Fruit fly (Drosophila melanogaster): ENCODE data around the gene CG18231.

The CG18231 gene

dm6 chr3L:18637348-18637747, 30.1 kb downstream of the CG18231 start:
- no peak for TF ChIP-seq Eip93F (GFP tag; optimal IDR thresholded peaks at IDR 0.05)
- TF ChIP-seq Met (GFP tag; optimal IDR thresholded peaks at IDR 0.05): no peak
- no peak for TF ChIP-seq Hr39 (GFP tag; optimal IDR thresholded peaks at IDR 0.05)
- no peak for TF ChIP-seq CG6808 (GFP tag; optimal IDR thresholded peaks at IDR 0.05)
- TF ChIP-seq Sox102F (GFP tag; optimal IDR thresholded peaks at IDR 0.05): no peak

dm6 chr3L:18638043-18638442, 30.8 kb downstream of the CG18231 start:
- TF ChIP-seq fd59A (GFP tag; optimal IDR thresholded peaks at IDR 0.05) (no peak), vri (GFP tag; optimal IDR thresholded peaks at IDR 0.05) (peak; percentile 56)

- no peak for TF ChIP-seq spab (GFP tag; optimal IDR thresholded peaks at IDR 0.05)
- TF ChIP-seq esn (GFP tag; optimal IDR thresholded peaks at IDR 0.05): peak; percentile 13
- no peak for TF ChIP-seq Blimp-1 (GFP tag; optimal IDR thresholded peaks at IDR 0.05)
- TF ChIP-seq Ets96B (tag; optimal IDR thresholded peaks at IDR 0.05): no peak
- peak in 1 of 2 experiments; percentile 11 for TF ChIP-seq salr (GFP tag; optimal IDR thresholded peaks at IDR 0.05)
- TF ChIP-seq svp (GFP tag): peak; percentile 19
- TF ChIP-seq Hr4 (GFP tag; optimal IDR thresholded peaks at IDR 0.05): peak; percentile 42
- TF ChIP-seq OdsH (GFP tag; optimal IDR thresholded peaks at IDR 0.05): no peak
- TF ChIP-seq achi (GFP tag; optimal IDR thresholded peaks at IDR 0.05): peak; percentile 30
- no peak for TF ChIP-seq Ets21C (GFP tag; optimal IDR thresholded peaks at IDR 0.05)
- TF ChIP-seq CG4318 (GFP tag; optimal IDR thresholded peaks at IDR 0.05): no peak
- no peak for TF ChIP-seq Eip93F (GFP tag; optimal IDR thresholded peaks at IDR 0.05)
- peak; percentile 4 for TF ChIP-seq CG34406 (GFP tag; optimal IDR thresholded peaks at IDR 0.05)
- TF ChIP-seq Met (GFP tag; optimal IDR thresholded peaks at IDR 0.05): peak; percentile 17
- no peak for TF ChIP-seq CG6808 (GFP tag; optimal IDR thresholded peaks at IDR 0.05)
- TF ChIP-seq Gug (GFP tag; IDR thresholded peaks at IDR 0.05): no peak
- no peak for TF ChIP-seq CG7368 (GFP tag; optimal IDR thresholded peaks at IDR 0.05)
- no peak for TF ChIP-seq lz (GFP tag; optimal IDR thresholded peaks at IDR 0.05)
- no peak for TF ChIP-seq dsx (GFP tag; optimal IDR thresholded peaks at IDR 0.05; ENCODE audit: poor library complexity, severe bottlenecking)
- peak; percentile 77 for TF ChIP-seq Eip78C (GFP tag)
- TF ChIP-seq vri (GFP tag; optimal IDR thresholded peaks at IDR 0.05): no peak
- TF ChIP-seq CG6854 (GFP tag; optimal IDR thresholded peaks at IDR 0.05): no peak
- no peak for TF ChIP-seq fkh (GFP tag; optimal IDR thresholded peaks at IDR 0.05)
- peak; percentile 27; the same call in 1 of the 2 replicates for TF ChIP-seq CG15336 (GFP tag; IDR thresholded peaks at IDR 0.05)
- peak; percentile 2 for TF ChIP-seq CG10631 (GFP tag; optimal IDR thresholded peaks at IDR 0.05)
- no peak for TF ChIP-seq CG6163 (GFP tag; IDR thresholded peaks at IDR 0.05)
- TF ChIP-seq CG6276 (GFP tag; optimal IDR thresholded peaks at IDR 0.05): peak; percentile 10
- peak; percentile 60 for TF ChIP-seq CG32006 (GFP tag; optimal IDR thresholded peaks at IDR 0.05)
These were observed 31.2 kb downstream of the CG18231 start for dm6 chr3L:18638487-18638886.

- TF ChIP-seq Gug (GFP tag; IDR thresholded peaks at IDR 0.05) (peak; percentile 98), lz (GFP tag; optimal IDR thresholded peaks at IDR 0.05) (peak; percentile 84), CG8119 (GFP tag; IDR thresholded peaks at IDR 0.05) (peak; percentile 97), Ets21C (GFP tag; optimal IDR thresholded peaks at IDR 0.05) (peak; percentile 83), CG3919 (GFP tag; optimal IDR thresholded peaks at IDR 0.05) (peak; percentile 98), ss (GFP tag; optimal IDR thresholded peaks at IDR 0.05) (peak; percentile 45 to 70), CG15336 (GFP tag; IDR thresholded peaks at IDR 0.05) (peak; percentile 98), Hr38 (GFP tag; optimal IDR thresholded peaks at IDR 0.05) (peak; percentile 91), fkh (GFP tag; optimal IDR thresholded peaks at IDR 0.05) (peak; percentile 54), pdm3 (GFP tag; optimal IDR thresholded peaks at IDR 0.05) (peak; percentile 94), eg (GFP tag; IDR thresholded peaks at IDR 0.05) (peak; percentile 99), CG6808 (GFP tag; optimal IDR thresholded peaks at IDR 0.05) (peak; percentile 68), CG9139 (GFP tag; optimal IDR thresholded peaks at IDR 0.05) (peak; percentile 56), Smox (GFP tag; optimal IDR thresholded peaks at IDR 0.05) (peak; percentile 91), svp (GFP tag) (peak; percentile 92), vri (GFP tag; optimal IDR thresholded peaks at IDR 0.05) (peak; percentile 81), Ets96B (tag; optimal IDR thresholded peaks at IDR 0.05) (peak; percentile 79), net (GFP tag; optimal IDR thresholded peaks at IDR 0.05) (peak; percentile 87), Hr4 (GFP tag; optimal IDR thresholded peaks at IDR 0.05) (peak; percentile 99), Sox14 (GFP tag; optimal IDR thresholded peaks at IDR 0.05) (peak; percentile 96), achi (GFP tag; optimal IDR thresholded peaks at IDR 0.05) (peak; percentile 95), salr (GFP tag; optimal IDR thresholded peaks at IDR 0.05) (peak; percentile 74 to 92), CG6276 (GFP tag; optimal IDR thresholded peaks at IDR 0.05) (peak; percentile 90), cyc (GFP tag; optimal IDR thresholded peaks at IDR 0.05) (peak; percentile 95)
These were observed 33.6 kb downstream of the CG18231 start for dm6 chr3L:18640584-18641527.

Measured in whole organism, prepupa.